Worm (Caenorhabditis elegans) whole organism, midembryonic: ENCODE measurements around the gene lips-5.

Experiments used
- med-1 ChIP-seq: sonication (generic microtip); optimal IDR thresholded peaks from 2 replicates; lab custom pipeline; 2017; ENCODE audit warnings: missing genetic modification characterization, mild to moderate bottlenecking, missing compliant biosample characterization, antibody characterized with exemption, missing genetic modification reagents; ENCODE audit not compliant: insufficient read depth
- ztf-23 ChIP-seq: fragments of 200-800 bp; sonication (Bioruptor generic); IDR thresholded peaks from 2 replicates; pipeline ENCODE4 v1.3.6; 2022; ENCODE audit warnings: missing genetic modification reagents, missing genetic modification characterization, missing compliant biosample characterization
- ztf-29 ChIP-seq: fragments of 200-800 bp; sonication (Bioruptor generic); IDR thresholded peaks from 2 replicates; pipeline ENCODE4 v1.3.6; 2022; ENCODE audit warnings: missing genetic modification reagents, missing genetic modification characterization, missing compliant biosample characterization

ce11 chrIV:11723255-11723654, 50.3 kb downstream of the lips-5 start:
- no peak for TF ChIP-seq ztf-29 (GFP tag; lab: Robert Waterston, UW)
- TF ChIP-seq med-1 (GFP tag; lab: Kevin White, UChicago), result no peak
- TF ChIP-seq ztf-23 (GFP tag; lab: Robert Waterston, UW), result no peak
